Worm (Caenorhabditis elegans) whole organism, midembryonic: ENCODE measurements around the gene B0432.10.

Experiments
- T22C8.4 ChIP-seq: fragments of 200-800 bp; sonication (Bioruptor generic); IDR thresholded peaks from 2 replicates; pipeline ENCODE4 v1.3.6; 2022; ENCODE audit warnings: missing genetic modification characterization, missing compliant biosample characterization
- cog-1 ChIP-seq: sonication (generic microtip); optimal IDR thresholded peaks from 2 replicates; lab custom pipeline; 2016; ENCODE audit warnings: missing genetic modification characterization, missing compliant biosample characterization
- flt-1 ChIP-seq: fragments of 200-800 bp; sonication (Bioruptor generic); IDR thresholded peaks from 2 replicates; pipeline ENCODE4 v1.3.6; 2022; ENCODE audit warnings: missing genetic modification characterization, missing compliant biosample characterization
- klf-2 ChIP-seq: fragments of 200-800 bp; sonication (Bioruptor generic); conservative IDR thresholded peaks from 2 replicates; pipeline ENCODE4 v1.3.6; 2022; ENCODE audit warnings: missing genetic modification reagents, missing genetic modification characterization, missing compliant biosample characterization
- ztf-23 ChIP-seq: fragments of 200-800 bp; sonication (Bioruptor generic); IDR thresholded peaks from 2 replicates; pipeline ENCODE4 v1.3.6; 2022; ENCODE audit warnings: missing genetic modification reagents, missing genetic modification characterization, missing compliant biosample characterization
- ztf-29 ChIP-seq: fragments of 200-800 bp; sonication (Bioruptor generic); IDR thresholded peaks from 2 replicates; pipeline ENCODE4 v1.3.6; 2022; ENCODE audit warnings: missing genetic modification reagents, missing genetic modification characterization, missing compliant biosample characterization

ce11 chrII:278636-279035 is 7.4 kb downstream of the B0432.10 start, which contains the start of gene B0432.8:
- no peak for TF ChIP-seq ztf-23 (GFP tag; lab: Robert Waterston, UW)
- no peak for TF ChIP-seq cog-1 (tag; lab: Kevin White, UChicago)
- TF ChIP-seq klf-2 (GFP tag; lab: Robert Waterston, UW): no peak
- no peak for TF ChIP-seq flt-1 (GFP tag; lab: Robert Waterston, UW)
- TF ChIP-seq T22C8.4 (GFP tag; lab: Robert Waterston, UW): no peak
- no peak for TF ChIP-seq ztf-29 (GFP tag; lab: Robert Waterston, UW)
